Fruit fly (Drosophila melanogaster) whole organism, embryonic: ENCODE measurements around the gene CG13239.

Source experiments
- Atf3 ChIP-seq: fragments of 200-800 bp; sonication (Bioruptor generic); optimal IDR thresholded peaks from 3 replicates; lab custom pipeline; 2016; ENCODE audit warnings: missing biosample characterization, missing genetic modification characterization
- B-H1 ChIP-seq: fragments of 200-800 bp; sonication (Bioruptor generic); IDR thresholded peaks from 3 replicates; pipeline ENCODE4 v1.3.6; 2022; ENCODE audit warnings: missing biosample characterization, missing genetic modification characterization
- BEAF-32 ChIP-seq: fragments of 200-800 bp; sonication (Bioruptor generic); optimal IDR thresholded peaks from 3 replicates; lab custom pipeline; 2017; ENCODE audit warnings: missing biosample characterization, missing genetic modification characterization, mild to moderate bottlenecking, moderate library complexity, missing genetic modification reagents
- CG11456 ChIP-seq: fragments of 200-800 bp; sonication (Bioruptor generic); IDR thresholded peaks from 3 replicates; pipeline ENCODE4 v1.3.6; 2022; ENCODE audit warnings: missing biosample characterization, missing genetic modification characterization
- CG12104 ChIP-seq: fragments of 200-800 bp; sonication (Bioruptor generic); optimal IDR thresholded peaks from 3 replicates; lab custom pipeline; 2016; ENCODE audit warnings: missing biosample characterization, missing genetic modification characterization
- CG1233 ChIP-seq: fragments of 200-800 bp; sonication (Bioruptor generic); optimal IDR thresholded peaks from 4 replicates; lab custom pipeline; 2018; ENCODE audit warnings: missing biosample characterization, mild to moderate bottlenecking, missing genetic modification characterization
- CG12391 ChIP-seq: fragments of 200-800 bp; sonication (Bioruptor generic); optimal IDR thresholded peaks from 3 replicates; lab custom pipeline; 2018; ENCODE audit warnings: missing biosample characterization, mild to moderate bottlenecking, missing genetic modification characterization, moderate library complexity
- CG13287 ChIP-seq: fragments of 200-800 bp; sonication (Bioruptor generic); IDR thresholded peaks from 2 replicates; pipeline ENCODE4 v1.3.6; 2022; ENCODE audit warnings: missing biosample characterization, missing genetic modification characterization; ENCODE audit not compliant: partially characterized antibody
- CG14710 ChIP-seq: fragments of 200-800 bp; sonication (Bioruptor generic); optimal IDR thresholded peaks from 3 replicates; lab custom pipeline; 2019; ENCODE audit warnings: missing biosample characterization, mild to moderate bottlenecking, missing genetic modification characterization, moderate library complexity
- CG15479 ChIP-seq: fragments of 200-800 bp; sonication (Bioruptor generic); optimal IDR thresholded peaks from 3 replicates; lab custom pipeline; 2019; ENCODE audit warnings: missing biosample characterization, mild to moderate bottlenecking, missing genetic modification characterization, moderate library complexity
- CG15514 ChIP-seq: fragments of 200-800 bp; sonication (Bioruptor generic); optimal IDR thresholded peaks from 3 replicates; lab custom pipeline; 2017; ENCODE audit warnings: missing biosample characterization, missing genetic modification characterization, mild to moderate bottlenecking, moderate library complexity, missing genetic modification reagents
- CG16779 ChIP-seq: fragments of 200-800 bp; sonication (Bioruptor generic); IDR thresholded peaks from 2 replicates; pipeline ENCODE4 v1.3.6; 2022; ENCODE audit warnings: missing biosample characterization, missing genetic modification characterization
- CG17802 ChIP-seq: fragments of 200-800 bp; sonication (Bioruptor generic); optimal IDR thresholded peaks from 2 replicates; lab custom pipeline; 2018; ENCODE audit warnings: missing biosample characterization, mild to moderate bottlenecking, missing genetic modification characterization, moderate library complexity
- CG18619 ChIP-seq: fragments of 200-800 bp; sonication (Bioruptor generic); optimal IDR thresholded peaks from 3 replicates; lab custom pipeline; 2017; ENCODE audit warnings: missing biosample characterization, mild to moderate bottlenecking, missing genetic modification characterization
- CG18764 ChIP-seq: fragments of 200-800 bp; sonication (Bioruptor generic); optimal IDR thresholded peaks from 3 replicates; lab custom pipeline; 2016; ENCODE audit warnings: missing biosample characterization, missing genetic modification characterization
- CG2199 ChIP-seq: fragments of 200-800 bp; sonication (Bioruptor generic); IDR thresholded peaks from 3 replicates; pipeline ENCODE4 v1.3.6; 2022; ENCODE audit warnings: missing biosample characterization, missing genetic modification characterization
- CG31388 ChIP-seq: fragments of 200-800 bp; sonication (Bioruptor generic); optimal IDR thresholded peaks from 2 replicates; lab custom pipeline; 2016; ENCODE audit warnings: missing biosample characterization, missing genetic modification characterization
- CG33557 ChIP-seq: fragments of 200-800 bp; sonication (Bioruptor generic); optimal IDR thresholded peaks from 2 replicates; lab custom pipeline; 2019; ENCODE audit warnings: missing biosample characterization, mild to moderate bottlenecking, missing genetic modification characterization, moderate library complexity
- CG34422 ChIP-seq: fragments of 200-800 bp; sonication (Bioruptor generic); IDR thresholded peaks from 3 replicates; pipeline ENCODE4 v1.3.6; 2022; ENCODE audit warnings: missing biosample characterization, missing genetic modification characterization
- CG3726 ChIP-seq: fragments of 200-800 bp; sonication (Bioruptor generic); IDR thresholded peaks from 3 replicates; pipeline ENCODE4, ENCODE4 v1.3.6; 2022; ENCODE audit warnings: missing biosample characterization, missing genetic modification characterization
- CG6683 ChIP-seq: fragments of 200-800 bp; sonication (Bioruptor generic); optimal IDR thresholded peaks from 2 replicates; lab custom pipeline; 2017; ENCODE audit warnings: missing biosample characterization, mild to moderate bottlenecking, missing genetic modification characterization, missing genetic modification reagents
- CG8290 ChIP-seq, 3 experiments: fragments of 200-800 bp; sonication (Bioruptor generic); optimal IDR thresholded peaks; 2 replicates each; lab custom pipeline; 2016 to 2019; ENCODE audit warnings: missing biosample characterization in 3 of 3, missing genetic modification characterization in 3 of 3, mild to moderate bottlenecking in 2 of 3, moderate library complexity in 1 of 3
- CG9609 ChIP-seq: fragments of 200-800 bp; sonication (Bioruptor generic); optimal IDR thresholded peaks from 3 replicates; lab custom pipeline; 2016; ENCODE audit warnings: missing biosample characterization, missing genetic modification characterization
- D19A ChIP-seq: fragments of 200-800 bp; optimal IDR thresholded peaks from 3 replicates; lab custom pipeline; 2019; ENCODE audit warnings: missing biosample characterization, mild to moderate bottlenecking, missing genetic modification characterization, moderate library complexity
- H2.0 ChIP-seq: fragments of 200-800 bp; sonication (Bioruptor generic); IDR thresholded peaks from 2 replicates; pipeline ENCODE4 v1.3.6; 2022; ENCODE audit warnings: missing biosample characterization, missing genetic modification characterization
- Kr ChIP-seq: fragments of 200-800 bp; sonication (Bioruptor generic); optimal IDR thresholded peaks from 2 replicates; lab custom pipeline; 2017; ENCODE audit warnings: missing biosample characterization, mild to moderate bottlenecking, missing genetic modification characterization
- Mad ChIP-seq: fragments of 200-800 bp; sonication (Bioruptor generic); optimal IDR thresholded peaks from 2 replicates; lab custom pipeline; 2016; ENCODE audit warnings: missing biosample characterization, missing genetic modification characterization
- Rx ChIP-seq: fragments of 200-800 bp; sonication (Bioruptor generic); IDR thresholded peaks from 2 replicates; pipeline ENCODE4 v1.3.6; 2022; ENCODE audit warnings: missing biosample characterization, missing genetic modification characterization
- Six4 ChIP-seq: fragments of 200-800 bp; sonication (Bioruptor generic); optimal IDR thresholded peaks from 2 replicates; lab custom pipeline; 2016; ENCODE audit warnings: missing biosample characterization, missing genetic modification characterization
- bsh ChIP-seq, 2 experiments: fragments of 200-800 bp; sonication (Bioruptor generic); optimal IDR thresholded peaks; 2 replicates each; lab custom pipeline; 2017 to 2018; ENCODE audit warnings: mild to moderate bottlenecking in 2 of 2, missing biosample characterization in 2 of 2, missing genetic modification characterization in 2 of 2, moderate library complexity in 1 of 2
- cad ChIP-seq: fragments of >200 bp; optimal IDR thresholded peaks from 2 replicates; lab custom pipeline; 2017; ENCODE audit warnings: missing biosample characterization, missing genetic modification characterization
- dimm ChIP-seq: fragments of 200-800 bp; sonication (Bioruptor generic); IDR thresholded peaks from 2 replicates; pipeline ENCODE4 v1.3.6; 2022; ENCODE audit warnings: missing biosample characterization, missing genetic modification characterization
- eyg ChIP-seq: fragments of 200-800 bp; sonication (Bioruptor generic); optimal IDR thresholded peaks from 3 replicates; lab custom pipeline; 2016; ENCODE audit warnings: missing biosample characterization, missing genetic modification characterization
- fd64A ChIP-seq: fragments of 200-800 bp; sonication (Bioruptor generic); optimal IDR thresholded peaks from 3 replicates; lab custom pipeline; 2018; ENCODE audit warnings: missing biosample characterization, mild to moderate bottlenecking, missing genetic modification characterization
- gfzf ChIP-seq: fragments of 200-800 bp; sonication (Bioruptor generic); optimal IDR thresholded peaks from 2 replicates; lab custom pipeline; 2016; ENCODE audit warnings: missing biosample characterization, mild to moderate bottlenecking, missing genetic modification characterization, moderate library complexity
- hkb ChIP-seq, 2 experiments: fragments of 200-800 bp in 1 of 2; fragments of >200 bp in 1 of 2; sonication (Bioruptor generic) in 1 of 2; IDR thresholded peaks in 1 of 2; optimal IDR thresholded peaks in 1 of 2; 2 replicates each; pipeline versions ENCODE4 v1.3.6 to Lab custom; 2017 to 2022; ENCODE audit warnings: missing biosample characterization in 1 of 2, missing genetic modification characterization in 1 of 2
- jumu ChIP-seq: fragments of 200-800 bp; sonication (Bioruptor generic); optimal IDR thresholded peaks from 3 replicates; lab custom pipeline; 2016; ENCODE audit warnings: missing biosample characterization, missing genetic modification characterization
- kah ChIP-seq: fragments of 200-800 bp; sonication (Bioruptor generic); optimal IDR thresholded peaks from 2 replicates; lab custom pipeline; 2018; ENCODE audit warnings: missing biosample characterization, mild to moderate bottlenecking, missing genetic modification characterization
- p53 ChIP-seq: fragments of 200-800 bp; sonication (Bioruptor generic); optimal IDR thresholded peaks from 2 replicates; lab custom pipeline; 2016; ENCODE audit warnings: missing biosample characterization, missing genetic modification characterization
- pan ChIP-seq, 4 experiments: fragments of >200 bp in 3 of 4; fragments of 200-800 bp in 1 of 4; sonication (Bioruptor generic) in 1 of 4; optimal IDR thresholded peaks in 3 of 4; IDR thresholded peaks in 1 of 4; 2 replicates each; pipeline versions ENCODE4 v1.3.6 to Lab custom; 2017 to 2022; ENCODE audit warnings: missing biosample characterization in 2 of 4, missing genetic modification characterization in 2 of 4, mixed read lengths in 1 of 4
- repo ChIP-seq: fragments of 200-800 bp; sonication (Bioruptor generic); optimal IDR thresholded peaks from 2 replicates; lab custom pipeline; 2016; ENCODE audit warnings: missing biosample characterization, missing genetic modification characterization
- sc ChIP-seq, 3 experiments: fragments of >200 bp in 2 of 3; fragments of 200-800 bp in 1 of 3; sonication (Bioruptor generic) in 1 of 3; optimal IDR thresholded peaks; 2 replicates in 2 of 3; 3 replicates in 1 of 3; lab custom pipeline; 2017; ENCODE audit warnings: mild to moderate bottlenecking in 1 of 3, missing biosample characterization in 1 of 3, missing genetic modification characterization in 1 of 3, missing genetic modification reagents in 1 of 3
- sisA ChIP-seq: fragments of 200-800 bp; sonication (Bioruptor generic); IDR thresholded peaks from 2 replicates; pipeline ENCODE4 v1.3.6; 2022; ENCODE audit warnings: missing biosample characterization, missing genetic modification characterization
- sna ChIP-seq: fragments of 200-800 bp; sonication (Bioruptor generic); IDR thresholded peaks from 2 replicates; pipeline ENCODE4 v1.3.6; 2022; ENCODE audit warnings: missing biosample characterization, missing genetic modification characterization; ENCODE audit not compliant: partially characterized antibody
- unc-4 ChIP-seq: fragments of 200-800 bp; sonication (Bioruptor generic); IDR thresholded peaks from 2 replicates; pipeline ENCODE4 v1.3.6; 2022; ENCODE audit warnings: missing biosample characterization, missing genetic modification characterization; ENCODE audit not compliant: partially characterized antibody
- usp ChIP-seq: fragments of >200 bp; optimal IDR thresholded peaks from 2 replicates; lab custom pipeline; 2017; ENCODE audit warnings: missing biosample characterization, missing genetic modification characterization
- zfh2 ChIP-seq: fragments of 200-800 bp; sonication (Bioruptor generic); optimal IDR thresholded peaks from 2 replicates; lab custom pipeline; 2016; ENCODE audit warnings: missing biosample characterization, missing genetic modification characterization

The CG13239 gene

DNA sequence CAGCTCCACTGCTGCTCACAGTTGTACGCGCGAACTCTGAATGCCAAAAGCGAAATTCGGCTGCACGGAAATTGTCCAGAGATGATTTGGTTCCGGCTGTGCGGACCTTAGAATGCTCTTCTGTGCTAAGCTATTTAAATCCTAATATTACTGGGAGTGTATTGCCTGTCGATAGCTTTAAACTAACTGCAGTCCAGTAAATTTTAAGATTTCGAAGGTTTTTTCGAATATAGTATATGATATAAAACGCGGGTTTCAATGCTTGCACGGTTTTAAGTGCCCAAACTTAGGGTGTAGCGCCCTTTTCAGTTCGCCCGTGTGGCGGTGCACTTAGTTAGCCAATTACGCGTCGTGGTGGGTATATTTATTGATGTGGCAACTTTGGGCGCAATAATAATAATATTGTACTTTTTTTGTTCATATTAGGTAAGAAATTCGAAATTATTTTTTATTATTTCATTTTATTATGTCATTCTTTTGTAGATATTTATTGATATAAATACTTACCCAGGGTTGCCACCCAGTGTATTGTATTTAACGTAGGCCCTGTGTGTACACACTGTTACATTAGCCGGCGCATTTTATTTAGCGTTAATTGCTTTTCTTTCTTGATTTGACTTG, 18.2 kb downstream of the CG13239 start, which contains the start of the genes Chro and Ssl1 (continued):
- TF ChIP-seq CG16779 (peak; percentile 99), B-H1 (GFP tag; lab: Robert Waterston, UW) (peak; percentile 100), Rx (GFP tag; lab: Robert Waterston, UW) (peak; percentile 100), eyg (GFP tag; lab: Kevin White, UChicago) (peak; percentile 100), CG12391 (tag; lab: Kevin White, UChicago) (peak; percentile 100), CG9609 (GFP tag; lab: Kevin White, UChicago) (peak; percentile 100), CG33557 (GFP tag; lab: Kevin White, UChicago) (peak; percentile 99), sna (GFP tag; lab: Robert Waterston, UW) (peak; percentile 39; the same call in 1 of the 2 replicates), dimm (GFP tag; lab: Robert Waterston, UW) (peak; percentile 99), fd64A (GFP tag; lab: Kevin White, UChicago) (peak; percentile 99), sisA (GFP tag; lab: Robert Waterston, UW) (peak; percentile 100), Mad (peak; percentile 100), zfh2 (GFP tag; lab: Kevin White, UChicago) (peak; percentile 100), gfzf (GFP tag; lab: Kevin White, UChicago) (peak; percentile 50), CG11456 (peak; percentile 100), CG12104 (GFP tag; lab: Kevin White, UChicago) (peak; percentile 100), BEAF-32 (peak; percentile 51), repo (GFP tag; lab: Kevin White, UChicago) (peak; percentile 100), pan (optimal IDR thresholded peaks at IDR 0.05; lab: Kevin White, UChicago) (no peak), pan (GFP tag; optimal IDR thresholded peaks at IDR 0.05 in 1 of 2, IDR thresholded peaks at IDR 0.05 in 1 of 2) (peak in 1 of 2 experiments; percentile 100), CG13287 (peak; percentile 47), D19A (peak; percentile 99), CG15514 (GFP tag; lab: Kevin White, UChicago) (peak; percentile 96), CG8290 (GFP tag; optimal IDR thresholded peaks at IDR 0.05; lab: Kevin White, UChicago) (peak; percentile 100), CG8290 (tag; optimal IDR thresholded peaks at IDR 0.05; lab: Kevin White, UChicago) (peak; percentile 99 to 100), CG15479 (GFP tag; lab: Kevin White, UChicago) (peak; percentile 92), Kr (GFP tag; lab: Kevin White, UChicago) (peak; percentile 95), CG17802 (peak; percentile 96), CG1233 (GFP tag; lab: Kevin White, UChicago) (peak; percentile 100), CG14710 (peak; percentile 100), CG34422 (GFP tag; lab: Robert Waterston, UW) (peak; percentile 100), cad (GFP tag; lab: Kevin White, UChicago) (no peak), Atf3 (GFP tag; lab: Kevin White, UChicago) (peak; percentile 100), H2.0 (GFP tag; lab: Robert Waterston, UW) (peak; percentile 100), hkb (optimal IDR thresholded peaks at IDR 0.05; lab: Kevin White, UChicago) (peak; percentile 99), hkb (GFP tag; IDR thresholded peaks at IDR 0.05; lab: Robert Waterston, UW) (peak; percentile 100), unc-4 (GFP tag; lab: Robert Waterston, UW) (0 out of 2 replicates have a peak, but pooled peaks have one; percentile 22), CG3726 (GFP tag; lab: Robert Waterston, UW) (peak; percentile 100), Six4 (peak; percentile 100), bsh (GFP tag; optimal IDR thresholded peaks at IDR 0.05; lab: Kevin White, UChicago) (peak; percentile 99 to 100), CG31388 (GFP tag; lab: Kevin White, UChicago) (peak; percentile 100), usp (GFP tag; lab: Kevin White, UChicago) (no peak), kah (GFP tag; lab: Kevin White, UChicago) (peak; percentile 98), CG18764 (peak; percentile 100), p53 (GFP tag; lab: Kevin White, UChicago) (peak; percentile 99), sc (optimal IDR thresholded peaks at IDR 0.05; lab: Kevin White, UChicago) (no peak), sc (GFP tag; optimal IDR thresholded peaks at IDR 0.05; lab: Kevin White, UChicago) (peak; percentile 100), jumu (GFP tag; lab: Kevin White, UChicago) (peak; percentile 100), CG6683 (GFP tag; lab: Kevin White, UChicago) (peak; percentile 99), CG2199 (GFP tag; lab: Robert Waterston, UW) (peak; percentile 100), CG18619 (peak; percentile 100)
